Worm (Caenorhabditis elegans): ENCODE results near the gene aps-1.

- TF ChIP-seq him-1 (tag; optimal IDR thresholded peaks at IDR 0.05) (no peak), W03F9.2 (tag; optimal IDR thresholded peaks at IDR 0.05) (no peak), dao-5 (tag; optimal IDR thresholded peaks at IDR 0.05) (no peak)
Measured at ce11 chrV:5973713-5974112, 44.1 kb upstream of the aps-1 start.
